Worm (Caenorhabditis elegans) whole organism, L1 larva: ENCODE data around the gene Y34B4A.7.
A peak's percentile ranks its signal among the peaks of the same experiment; 100 is the strongest.

Experiments
- ama-1 ChIP-seq: fragments of 150-350 bp; optimal IDR thresholded peaks from 2 replicates; lab custom pipeline; 2014
- blmp-1 ChIP-seq: fragments of 150-350 bp; optimal IDR thresholded peaks from 2 replicates; lab custom pipeline; 2014; ENCODE audit warnings: missing biosample characterization, missing genetic modification characterization
- ceh-82 ChIP-seq, 3 experiments: fragments of 150-350 bp in 1 of 3; sonication (generic microtip) in 2 of 3; optimal IDR thresholded peaks; 2 replicates each; lab custom pipeline; 2014 to 2017; ENCODE audit warnings: missing biosample characterization in 3 of 3, missing genetic modification characterization in 3 of 3
- dpl-1 ChIP-seq, 3 experiments: fragments of 150-350 bp in 2 of 3; sonication (generic microtip) in 1 of 3; optimal IDR thresholded peaks; 2 replicates each; lab custom pipeline; 2014 to 2017; ENCODE audit warnings: missing biosample characterization in 3 of 3, missing genetic modification characterization in 3 of 3, missing genetic modification reagents in 3 of 3
- fos-1 ChIP-seq: fragments of 150-350 bp; optimal IDR thresholded peaks from 2 replicates; lab custom pipeline; 2014; ENCODE audit warnings: missing biosample characterization, missing genetic modification characterization
- hpl-2 ChIP-seq: fragments of 150-350 bp; optimal IDR thresholded peaks from 2 replicates; lab custom pipeline; 2014; ENCODE audit warnings: missing biosample characterization, missing genetic modification reagents, missing genetic modification characterization
- lin-13 ChIP-seq: fragments of 150-350 bp; optimal IDR thresholded peaks from 2 replicates; lab custom pipeline; 2014; ENCODE audit warnings: missing biosample characterization, missing genetic modification reagents, missing genetic modification characterization
- pqm-1 ChIP-seq: sonication (generic microtip); optimal IDR thresholded peaks from 3 replicates; lab custom pipeline; 2017; ENCODE audit warnings: missing biosample characterization, missing genetic modification characterization
- unc-130 ChIP-seq: fragments of 150-350 bp; optimal IDR thresholded peaks from 2 replicates; lab custom pipeline; 2017; ENCODE audit warnings: missing biosample characterization, missing genetic modification characterization, inconsistent platforms
- unc-62 ChIP-seq: fragments of 150-350 bp; optimal IDR thresholded peaks from 2 replicates; lab custom pipeline; 2014; ENCODE audit warnings: missing biosample characterization, missing genetic modification reagents, missing genetic modification characterization
- unc-86 ChIP-seq: sonication (generic microtip); optimal IDR thresholded peaks from 2 replicates; lab custom pipeline; 2016; ENCODE audit warnings: missing genetic modification characterization, missing compliant biosample characterization
- zag-1 ChIP-seq: fragments of 150-350 bp; optimal IDR thresholded peaks from 2 replicates; lab custom pipeline; 2014; ENCODE audit warnings: missing biosample characterization, missing genetic modification characterization
- ztf-4 ChIP-seq: fragments of 150-350 bp; optimal IDR thresholded peaks from 2 replicates; lab custom pipeline; 2014; ENCODE audit warnings: missing biosample characterization, missing genetic modification characterization

- TF ChIP-seq blmp-1 (tag; lab: Kevin White, UChicago), result peak; percentile 29
- TF ChIP-seq unc-62, result no peak
- no peak for TF ChIP-seq fos-1 (tag; lab: Kevin White, UChicago)
- TF ChIP-seq ceh-82 (tag; optimal IDR thresholded peaks at IDR 0.05; lab: Kevin White, UChicago), result no peak
- TF ChIP-seq lin-13, result no peak
- TF ChIP-seq pqm-1 (tag; lab: Kevin White, UChicago), result no peak
- TF ChIP-seq unc-86 (tag; lab: Kevin White, UChicago), result no peak
- no peak for TF ChIP-seq unc-130 (tag; lab: Kevin White, UChicago)
- no peak for TF ChIP-seq ztf-4 (tag; lab: Kevin White, UChicago)
- no peak for TF ChIP-seq zag-1 (tag; lab: Kevin White, UChicago)
- no peak for TF ChIP-seq dpl-1 (GFP tag; optimal IDR thresholded peaks at IDR 0.05; lab: Kevin White, UChicago)
- TF ChIP-seq hpl-2, result no peak
- no peak for TF ChIP-seq ama-1 (lab: Kevin White, UChicago)
Observed at ce11 chrX:5249603-5250002, 5.5 kb downstream of the Y34B4A.7 start, which contains the start of gene Y34B4A.10.
